Fruit fly (Drosophila melanogaster): ENCODE data around the gene Taf8.

Gene Taf8

DNA sequence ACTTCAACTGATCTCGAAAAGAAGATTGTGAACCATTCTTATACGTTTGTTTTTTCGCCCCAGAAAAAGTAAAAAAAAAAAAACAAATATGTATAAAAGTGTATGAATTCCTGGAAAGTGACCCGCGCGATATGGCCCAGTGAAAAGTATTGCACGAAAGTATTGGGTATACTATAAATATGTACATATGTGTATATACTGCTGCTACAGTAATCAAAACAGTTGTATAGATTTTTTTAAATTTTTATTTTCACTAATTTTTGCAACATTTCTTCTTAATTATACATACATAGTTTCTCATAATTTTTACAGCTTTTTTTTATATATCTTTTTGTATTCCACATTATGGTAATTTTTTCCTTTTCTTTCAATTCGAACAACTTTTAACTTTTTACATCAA, 28.4 kb downstream of the Taf8 start, which contains the start of gene CG43133:
TSS of gene CG43133 (minus strand) at position 11 of the 400 bp plus-strand sequence.
- no peak for TF ChIP-seq Hr78 (GFP tag; optimal IDR thresholded peaks at IDR 0.05)
- TF ChIP-seq N (GFP tag; optimal IDR thresholded peaks at IDR 0.05), result no peak
- no peak for TF ChIP-seq dl (GFP tag; optimal IDR thresholded peaks at IDR 0.05; ENCODE audit: insufficient read depth in 1 of 2, partially characterized antibody in 2 of 2)
- no peak for TF ChIP-seq jim (GFP tag; optimal IDR thresholded peaks at IDR 0.05)
- no peak for TF ChIP-seq lola (GFP tag; optimal IDR thresholded peaks at IDR 0.05)
- TF ChIP-seq CG32264 (GFP tag; optimal IDR thresholded peaks at IDR 0.05), result no peak
- TF ChIP-seq Hnf4 (GFP tag; optimal IDR thresholded peaks at IDR 0.05), result no peak
- no peak for TF ChIP-seq ey (GFP tag; optimal IDR thresholded peaks at IDR 0.05)
- no peak for TF ChIP-seq Hr83 (GFP tag; optimal IDR thresholded peaks at IDR 0.05; ENCODE audit: poor library complexity, severe bottlenecking)
- no peak for TF ChIP-seq Mio (GFP tag; optimal IDR thresholded peaks at IDR 0.05)
- TF ChIP-seq brk (GFP tag; optimal IDR thresholded peaks at IDR 0.05), result no peak
- TF ChIP-seq GATAd (GFP tag; optimal IDR thresholded peaks at IDR 0.05), result no peak
- no peak for TF ChIP-seq Dfd (GFP tag; optimal IDR thresholded peaks at IDR 0.05)
- TF ChIP-seq h (GFP tag; optimal IDR thresholded peaks at IDR 0.05), result no peak

DNA sequence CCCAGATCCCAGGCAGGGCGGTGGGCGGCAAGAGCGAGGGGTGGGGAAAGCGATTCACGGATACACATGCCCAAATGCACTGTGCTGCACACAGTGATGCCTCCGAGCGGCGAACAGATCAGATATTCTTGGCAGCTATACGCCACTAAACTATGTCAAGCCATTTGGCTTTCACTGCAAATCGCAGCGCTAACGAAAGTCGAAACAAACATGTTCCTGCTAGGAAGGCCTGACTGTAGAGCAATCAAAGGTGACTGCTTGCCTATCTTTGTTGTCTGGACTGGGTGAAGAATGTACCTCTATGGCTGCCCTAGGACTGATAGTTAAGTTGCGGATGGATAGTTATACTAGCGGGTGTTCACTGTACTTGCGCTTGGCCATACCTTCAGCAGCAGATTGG, 34.3 kb downstream of the Taf8 start:
- no peak for TF ChIP-seq dl (GFP tag; optimal IDR thresholded peaks at IDR 0.05; ENCODE audit: insufficient read depth in 1 of 2, partially characterized antibody in 2 of 2)
- peak; percentile 0 for TF ChIP-seq h (GFP tag; optimal IDR thresholded peaks at IDR 0.05)
- TF ChIP-seq Rel (GFP tag; optimal IDR thresholded peaks at IDR 0.05), result no peak
- no peak for TF ChIP-seq Rel (tag; optimal IDR thresholded peaks at IDR 0.05)
- TF ChIP-seq Dfd (GFP tag; optimal IDR thresholded peaks at IDR 0.05), result no peak
- TF ChIP-seq CG32264 (GFP tag; optimal IDR thresholded peaks at IDR 0.05), result no peak
- TF ChIP-seq ey (GFP tag; optimal IDR thresholded peaks at IDR 0.05), result no peak
- no peak for TF ChIP-seq tai (GFP tag; optimal IDR thresholded peaks at IDR 0.05)
- TF ChIP-seq GATAd (GFP tag; optimal IDR thresholded peaks at IDR 0.05), result no peak
- peak in 1 of 2 experiments; percentile 26 for TF ChIP-seq foxo (GFP tag; optimal IDR thresholded peaks at IDR 0.05)
- TF ChIP-seq N (GFP tag; optimal IDR thresholded peaks at IDR 0.05), result no peak
- no peak for TF ChIP-seq jim (GFP tag; optimal IDR thresholded peaks at IDR 0.05)
- no peak for TF ChIP-seq lola (GFP tag; optimal IDR thresholded peaks at IDR 0.05)
- no peak for TF ChIP-seq fru (GFP tag; optimal IDR thresholded peaks at IDR 0.05)
- TF ChIP-seq sage (GFP tag; optimal IDR thresholded peaks at IDR 0.05), result no peak
- TF ChIP-seq Mio (GFP tag; optimal IDR thresholded peaks at IDR 0.05), result no peak
- TF ChIP-seq psq (GFP tag; optimal IDR thresholded peaks at IDR 0.05), result no peak
- TF ChIP-seq Hnf4 (GFP tag; optimal IDR thresholded peaks at IDR 0.05), result no peak

DNA sequence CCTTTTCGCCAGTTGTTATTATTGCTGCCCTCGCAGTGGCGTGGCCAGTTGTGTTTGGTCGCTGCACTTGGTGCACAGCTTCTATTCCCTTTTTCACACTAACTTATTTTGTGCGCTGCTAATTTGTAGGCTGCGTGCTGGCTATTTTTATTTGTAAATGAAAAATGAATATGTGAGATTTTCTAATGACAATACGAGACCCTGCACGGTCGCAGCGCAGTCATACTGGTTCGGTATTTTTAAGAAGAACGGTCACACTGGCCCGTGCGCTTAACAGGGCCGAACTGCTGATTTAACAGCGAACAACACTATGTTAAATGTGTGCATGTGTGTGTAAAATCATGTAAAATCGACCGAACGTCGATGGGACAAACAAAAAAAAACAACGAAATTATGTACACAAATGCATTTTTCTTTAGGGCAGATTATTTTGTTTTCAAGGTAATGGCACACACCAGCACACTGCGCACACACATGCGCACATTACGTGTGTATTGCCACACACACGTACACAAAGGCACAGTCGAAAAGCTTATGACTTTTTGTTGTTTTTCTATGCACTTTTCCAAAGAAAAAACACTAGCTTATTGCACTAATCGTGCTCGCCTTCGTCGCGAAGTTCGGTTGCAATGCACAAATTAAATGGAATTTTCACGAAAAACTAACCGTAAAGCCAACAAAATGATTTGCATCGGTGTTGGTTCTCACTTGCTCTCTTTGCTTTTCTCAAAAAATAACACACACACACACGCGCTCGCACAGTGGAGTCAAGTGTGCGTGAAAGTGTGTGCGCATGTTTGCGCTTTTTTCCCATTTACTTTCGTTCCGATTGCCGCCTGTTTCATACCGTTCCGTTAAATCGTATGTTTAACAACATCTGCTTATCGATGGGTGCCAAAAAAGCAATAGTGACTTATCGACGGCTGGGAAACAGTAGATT, 35.4 kb downstream of the Taf8 start, which contains the start of gene ari-1:
TSS of gene ari-1 (minus strand) at position 875 of the 940 bp plus-strand sequence.
- TF ChIP-seq GATAd (GFP tag; optimal IDR thresholded peaks at IDR 0.05), result no peak
- TF ChIP-seq dmrt93B (GFP tag; optimal IDR thresholded peaks at IDR 0.05), result no peak
- peak; percentile 85 for TF ChIP-seq N (GFP tag; optimal IDR thresholded peaks at IDR 0.05)
- TF ChIP-seq pan (optimal IDR thresholded peaks at IDR 0.05), result no peak
- TF ChIP-seq foxo (GFP tag; optimal IDR thresholded peaks at IDR 0.05), result peak in 1 of 2 experiments; percentile 2
- no peak for TF ChIP-seq Myc (optimal IDR thresholded peaks at IDR 0.05)
- no peak for TF ChIP-seq Sp1 (GFP tag; optimal IDR thresholded peaks at IDR 0.05)
- peak; percentile 21 for TF ChIP-seq Abd-B (GFP tag; optimal IDR thresholded peaks at IDR 0.05)
- no peak for TF ChIP-seq Hr78 (GFP tag; optimal IDR thresholded peaks at IDR 0.05)
- TF ChIP-seq HLH106 (tag; optimal IDR thresholded peaks at IDR 0.05), result no peak
- no peak for TF ChIP-seq Dif (GFP tag; optimal IDR thresholded peaks at IDR 0.05; ENCODE audit: partially characterized antibody)
- TF ChIP-seq dsf (GFP tag; optimal IDR thresholded peaks at IDR 0.05; ENCODE audit: borderline replicate concordance), result no peak
- no peak for TF ChIP-seq brk (GFP tag; optimal IDR thresholded peaks at IDR 0.05)
- TF ChIP-seq br (GFP tag; optimal IDR thresholded peaks at IDR 0.05), result no peak
- peak; percentile 38 for TF ChIP-seq lola (GFP tag; optimal IDR thresholded peaks at IDR 0.05)
- no peak for TF ChIP-seq sv (GFP tag; optimal IDR thresholded peaks at IDR 0.05)
- TF ChIP-seq jim (GFP tag; optimal IDR thresholded peaks at IDR 0.05), result no peak
- peak; percentile 41 for TF ChIP-seq psq (GFP tag; optimal IDR thresholded peaks at IDR 0.05)
- TF ChIP-seq sage (GFP tag; optimal IDR thresholded peaks at IDR 0.05), result no peak
- peak; percentile 1 for TF ChIP-seq fru (GFP tag; optimal IDR thresholded peaks at IDR 0.05)
- TF ChIP-seq Rel (GFP tag; optimal IDR thresholded peaks at IDR 0.05), result no peak
- no peak for TF ChIP-seq Rel (tag; optimal IDR thresholded peaks at IDR 0.05)
- TF ChIP-seq Hr83 (GFP tag; optimal IDR thresholded peaks at IDR 0.05; ENCODE audit: poor library complexity, severe bottlenecking), result no peak
- no peak for TF ChIP-seq CG32264 (GFP tag; optimal IDR thresholded peaks at IDR 0.05)
- no peak for TF ChIP-seq dl (GFP tag; optimal IDR thresholded peaks at IDR 0.05; ENCODE audit: insufficient read depth in 1 of 2, partially characterized antibody in 2 of 2)
- no peak for TF ChIP-seq ey (GFP tag; optimal IDR thresholded peaks at IDR 0.05)
- no peak for TF ChIP-seq rgr (GFP tag; optimal IDR thresholded peaks at IDR 0.05)
- TF ChIP-seq Hnf4 (GFP tag; optimal IDR thresholded peaks at IDR 0.05), result no peak
- no peak for TF ChIP-seq usp (GFP tag; optimal IDR thresholded peaks at IDR 0.05)
- TF ChIP-seq tai (GFP tag; optimal IDR thresholded peaks at IDR 0.05), result no peak
- no peak for TF ChIP-seq woc (GFP tag; optimal IDR thresholded peaks at IDR 0.05)
- TF ChIP-seq OdsH (GFP tag; optimal IDR thresholded peaks at IDR 0.05), result no peak

Measured in whole organism, wandering third instar larva.